Worm (Caenorhabditis elegans): ENCODE results near the gene F49C12.3.
A peak's percentile ranks its signal among the peaks of the same experiment; 100 is the strongest.

Gene F49C12.3

DNA sequence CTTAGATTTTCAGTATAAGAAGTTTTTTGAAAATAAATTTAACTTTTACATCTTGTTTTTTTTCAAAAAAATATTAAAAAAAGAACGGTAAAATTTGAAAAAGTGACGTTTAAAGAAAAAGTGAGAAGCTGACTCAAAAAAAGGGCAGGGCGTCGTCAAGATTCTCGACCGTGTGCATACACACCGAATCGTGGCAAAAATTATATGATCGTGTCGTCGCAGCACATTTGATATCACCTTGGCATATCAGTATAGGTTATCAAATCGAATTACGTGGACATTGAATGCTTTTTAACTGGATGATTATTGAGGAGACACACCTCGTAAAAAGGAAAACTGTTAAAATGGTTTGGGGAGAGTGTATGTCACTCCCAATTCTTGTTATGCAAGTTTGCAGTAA, 32.8 kb downstream of the F49C12.3 start (continued):
- TF ChIP-seq ama-1 (optimal IDR thresholded peaks at IDR 0.05) (no peak), ama-1 (GFP tag; optimal IDR thresholded peaks at IDR 0.05) (peak in 1 of 2 experiments; percentile 30), nhr-120 (GFP tag; IDR thresholded peaks at IDR 0.05) (no peak), attf-5 (GFP tag; optimal IDR thresholded peaks at IDR 0.05) (peak; percentile 49), mes-4 (tag; optimal IDR thresholded peaks at IDR 0.05) (no peak), egrh-3 (GFP tag; IDR thresholded peaks at IDR 0.05) (no peak), nhr-80 (tag; optimal IDR thresholded peaks at IDR 0.05) (peak; percentile 96), dox-1 (GFP tag; IDR thresholded peaks at IDR 0.05) (peak; percentile 76), hrde-1 (tag; optimal IDR thresholded peaks at IDR 0.05; ENCODE audit: borderline replicate concordance) (peak; percentile 54), ceh-100 (GFP tag; IDR thresholded peaks at IDR 0.05) (no peak), Y79H2A.3 (GFP tag; conservative IDR thresholded peaks at IDR 0.05) (no peak), let-607 (tag; optimal IDR thresholded peaks at IDR 0.05) (peak; percentile 82 to 93), lsl-1 (GFP tag; optimal IDR thresholded peaks at IDR 0.05) (no peak), attf-6 (GFP tag; IDR thresholded peaks at IDR 0.05) (no peak)

DNA sequence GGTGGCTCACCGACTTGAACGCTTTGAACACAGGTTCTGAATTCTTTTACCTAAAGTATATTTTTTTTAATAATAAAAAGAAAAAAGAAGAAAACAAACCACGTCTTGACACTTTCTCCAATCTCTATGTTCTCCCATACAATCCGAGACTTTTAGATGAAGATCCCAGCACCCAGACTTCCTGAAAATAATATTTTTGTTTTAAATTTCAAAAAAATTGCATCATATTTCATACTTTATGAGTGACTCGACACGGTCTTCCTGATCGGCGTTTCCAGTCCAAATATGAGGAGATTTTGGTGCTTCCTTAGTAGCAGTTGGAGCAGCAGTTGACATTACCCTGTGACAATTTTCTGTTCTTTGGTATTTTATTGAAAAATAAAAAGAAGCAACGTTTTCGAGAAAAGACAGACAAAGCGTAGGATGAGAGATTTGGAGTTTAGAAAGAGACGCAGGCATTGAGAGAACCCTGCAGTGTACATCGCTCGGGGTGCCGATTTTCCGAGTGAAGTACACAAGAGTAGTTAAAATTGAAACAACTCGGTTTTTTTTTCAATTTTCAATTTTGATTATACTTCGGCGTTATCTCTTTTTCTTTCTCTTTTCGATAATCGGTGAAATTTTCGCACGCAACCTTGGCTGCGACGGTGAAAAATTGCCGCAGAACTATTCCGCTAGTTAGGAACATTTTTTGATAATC, 35.5 kb downstream of the F49C12.3 start, which contains the start of the genes coa-4 and T20D3.14:
Gene coa-4, minus strand, starts transcription at position 51 of the 700 bp plus-strand sequence.
Gene T20D3.14, minus strand, starts transcription at position 358 of the 700 bp plus-strand sequence.
- TF ChIP-seq attf-5 (GFP tag; optimal IDR thresholded peaks at IDR 0.05) = peak; percentile 43
- TF ChIP-seq tbp1 (GFP tag; optimal IDR thresholded peaks at IDR 0.05) = peak; percentile 8
- TF ChIP-seq nfyb-1 (GFP tag; IDR thresholded peaks at IDR 0.05) = no peak
- TF ChIP-seq sptf-2 (GFP tag; optimal IDR thresholded peaks at IDR 0.05) = no peak
- 0 out of 2 replicates have a peak, but pooled peaks have one; percentile 26 for TF ChIP-seq B0336.3 (GFP tag; IDR thresholded peaks at IDR 0.05)
- TF ChIP-seq nhr-80 (tag; optimal IDR thresholded peaks at IDR 0.05) = peak; percentile 71
- TF ChIP-seq bed-2 (GFP tag; IDR thresholded peaks at IDR 0.05) = no peak
- TF ChIP-seq D2030.7 (GFP tag; IDR thresholded peaks at IDR 0.05) = no peak
- no peak for TF ChIP-seq madf-8 (GFP tag; conservative IDR thresholded peaks at IDR 0.05)
- TF ChIP-seq ceh-40 (GFP tag; IDR thresholded peaks at IDR 0.05) = 0 out of 2 replicates have a peak, but pooled peaks have one; percentile 13
- TF ChIP-seq egl-44 (GFP tag; IDR thresholded peaks at IDR 0.05) = 0 out of 2 replicates have a peak, but pooled peaks have one; percentile 21
- TF ChIP-seq let-607 (tag; optimal IDR thresholded peaks at IDR 0.05) = no peak
- TF ChIP-seq lin-40 (tag; optimal IDR thresholded peaks at IDR 0.05) = peak; percentile 32
- TF ChIP-seq ZK185.1 (tag; optimal IDR thresholded peaks at IDR 0.05; ENCODE audit: poor library complexity, severe bottlenecking) = peak; percentile 53
- TF ChIP-seq dpl-1 (GFP tag; optimal IDR thresholded peaks at IDR 0.05) = no peak
- TF ChIP-seq mcd-1 (GFP tag; IDR thresholded peaks at IDR 0.05) = peak; percentile 42; the same call in 1 of the 2 replicates
- TF ChIP-seq hmg-1.2 (GFP tag; IDR thresholded peaks at IDR 0.05) = peak; percentile 75
- TF ChIP-seq ztf-18 (tag; optimal IDR thresholded peaks at IDR 0.05) = no peak
- no peak for TF ChIP-seq hlh-26 (GFP tag; conservative IDR thresholded peaks at IDR 0.05)
- no peak for TF ChIP-seq Y53F4B.3 (GFP tag; IDR thresholded peaks at IDR 0.05)
- no peak for TF ChIP-seq nhr-27 (tag; optimal IDR thresholded peaks at IDR 0.05)
- no peak for TF ChIP-seq hmg-20 (GFP tag; IDR thresholded peaks at IDR 0.05)
- no peak for TF ChIP-seq F55B11.4 (tag; optimal IDR thresholded peaks at IDR 0.05; ENCODE audit: borderline replicate concordance, insufficient read depth)
- TF ChIP-seq Y67H2A.10 (GFP tag; conservative IDR thresholded peaks at IDR 0.05) = no peak
- TF ChIP-seq ccch-3 (GFP tag; optimal IDR thresholded peaks at IDR 0.05) = no peak
- TF ChIP-seq akir-1 (GFP tag; optimal IDR thresholded peaks at IDR 0.05) = no peak
- no peak for TF ChIP-seq attf-3 (GFP tag; conservative IDR thresholded peaks at IDR 0.05)
- peak; percentile 15 for TF ChIP-seq pha-4 (tag; optimal IDR thresholded peaks at IDR 0.05)
- TF ChIP-seq unc-62 (GFP tag; optimal IDR thresholded peaks at IDR 0.05) = no peak
- no peak for TF ChIP-seq Y95B8A.8 (GFP tag; IDR thresholded peaks at IDR 0.05)
- TF ChIP-seq madf-10 (tag; optimal IDR thresholded peaks at IDR 0.05) = no peak
